Fruit fly (Drosophila melanogaster) Kc167 (cell line): ENCODE results near the gene CG13694.

ENCODE experiments used
- Myc ChIP-seq: fragments of >200 bp; optimal IDR thresholded peaks from 2 replicates; lab custom pipeline; 2017; ENCODE audit warnings: missing external identifiers
- Sin3A ChIP-seq: fragments of >200 bp; optimal IDR thresholded peaks from 2 replicates; lab custom pipeline; 2018; ENCODE audit warnings: missing external identifiers
- h ChIP-seq: fragments of >200 bp; optimal IDR thresholded peaks from 3 replicates; lab custom pipeline; 2018; ENCODE audit warnings: missing external identifiers
- insv ChIP-seq: fragments of >200 bp; optimal IDR thresholded peaks from 3 replicates; lab custom pipeline; 2018; ENCODE audit warnings: missing external identifiers
- psq ChIP-seq: fragments of >200 bp; optimal IDR thresholded peaks from 2 replicates; lab custom pipeline; 2017; ENCODE audit warnings: missing external identifiers
- ttk ChIP-seq: sonication (Bioruptor generic); optimal IDR thresholded peaks from 2 replicates; lab custom pipeline; 2017; ENCODE audit warnings: missing external identifiers

The CG13694 gene

DNA sequence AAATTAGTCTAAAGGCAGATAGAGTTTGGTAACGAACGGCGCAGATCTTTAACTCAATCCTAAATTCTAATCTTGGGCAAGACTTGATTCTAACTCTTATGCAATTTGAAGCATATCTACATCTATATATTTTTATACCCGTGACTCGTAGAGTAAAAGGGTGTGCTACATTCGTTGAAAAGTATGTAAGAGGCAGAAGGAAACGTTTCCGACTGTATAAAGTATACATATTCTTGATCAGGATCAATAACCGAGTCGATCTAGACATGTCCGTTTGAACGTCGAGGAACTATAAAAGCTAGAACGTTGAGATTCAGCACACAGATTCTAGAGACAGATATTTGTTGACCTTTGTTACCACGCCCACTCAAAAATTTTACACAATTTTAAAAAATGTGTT lies at the start of gene CG13694:
CG13694 (minus strand) TSS at position 101 of the 400 bp plus-strand sequence.
- TF ChIP-seq psq (lab: Kevin White, UChicago) (no peak), insv (no peak), Myc (lab: Kevin White, UChicago) (no peak), h (lab: Kevin White, UChicago) (no peak), Sin3A (no peak), ttk (no peak)

- TF ChIP-seq h (lab: Kevin White, UChicago), result no peak
- no peak for TF ChIP-seq Myc (lab: Kevin White, UChicago)
- no peak for TF ChIP-seq insv
- no peak for TF ChIP-seq Sin3A
- TF ChIP-seq psq (lab: Kevin White, UChicago), result no peak
- no peak for TF ChIP-seq ttk
Measured at dm6 chr2L:165253-165890, 49.1 kb upstream of the CG13694 start.

DNA sequence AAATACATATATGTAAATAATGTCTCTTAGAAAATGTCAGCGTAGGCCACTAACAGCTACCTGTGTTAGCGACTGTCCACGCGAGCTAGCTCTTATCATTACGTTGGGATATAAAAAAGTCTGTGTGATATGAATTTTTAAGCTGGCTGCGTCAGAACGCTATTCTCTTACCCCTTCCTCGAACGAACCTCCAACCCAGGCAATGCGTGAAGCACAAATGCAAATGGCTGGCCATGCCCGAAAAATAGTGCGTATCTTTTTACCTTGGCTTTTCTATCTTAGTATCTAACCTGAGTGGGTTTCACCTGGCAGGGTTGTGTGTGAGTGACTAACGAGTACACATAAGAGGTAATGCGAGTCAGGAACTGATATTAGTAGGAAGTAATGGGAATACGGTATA lies 46.9 kb upstream of the CG13694 start:
- no peak for TF ChIP-seq Sin3A
- no peak for TF ChIP-seq h (lab: Kevin White, UChicago)
- TF ChIP-seq Myc (lab: Kevin White, UChicago), result no peak
- no peak for TF ChIP-seq ttk
- no peak for TF ChIP-seq insv
- no peak for TF ChIP-seq psq (lab: Kevin White, UChicago)

DNA sequence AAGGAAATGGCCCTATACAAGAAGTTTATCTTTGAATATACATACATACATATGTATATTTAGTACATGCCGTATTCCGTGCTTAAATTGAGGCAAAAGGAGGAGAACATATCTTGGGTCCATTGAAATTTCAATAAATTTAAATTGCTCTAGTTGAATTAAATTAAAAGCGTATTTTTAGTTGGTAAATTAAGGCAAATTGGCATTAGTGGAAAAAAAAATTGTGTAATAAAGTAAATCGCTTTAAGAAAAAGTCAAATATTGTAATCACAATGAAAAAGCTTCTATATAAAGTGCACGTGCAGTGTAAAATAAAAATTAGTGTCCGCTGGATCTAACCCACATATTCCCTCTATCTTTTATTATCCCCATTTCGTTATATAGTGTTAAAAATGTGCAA lies 45.9 kb upstream of the CG13694 start:
- TF ChIP-seq psq (lab: Kevin White, UChicago) (no peak), Sin3A (no peak), insv (no peak), Myc (lab: Kevin White, UChicago) (no peak), h (lab: Kevin White, UChicago) (no peak), ttk (no peak)

- no peak for TF ChIP-seq Myc (lab: Kevin White, UChicago)
- TF ChIP-seq psq (lab: Kevin White, UChicago), result no peak
Measured at dm6 chr2L:161453-162175, 45.3 kb upstream of the CG13694 start.

- TF ChIP-seq Sin3A, result no peak
Measured at dm6 chr2L:160581-161452, 44.5 kb upstream of the CG13694 start.

- TF ChIP-seq ttk (no peak), insv (no peak), psq (lab: Kevin White, UChicago) (no peak), Myc (lab: Kevin White, UChicago) (no peak), h (lab: Kevin White, UChicago) (no peak), Sin3A (no peak)
Measured at dm6 chr2L:158649-159257, 42.5 kb upstream of the CG13694 start, which contains the start of the genes CG33635 and spen. TSS of gene CG33635 (minus strand) at chr2L:158664. TSS of gene spen (plus strand) at chr2L:159032.

dm6 chr2L:155994-156393 lies 39.7 kb upstream of the CG13694 start, which contains the start of gene CG3436:
TSS of gene CG3436 (plus strand) at chr2L:156029.
- TF ChIP-seq h (lab: Kevin White, UChicago), result no peak
- no peak for TF ChIP-seq Sin3A
- no peak for TF ChIP-seq insv
- TF ChIP-seq psq (lab: Kevin White, UChicago), result no peak
- no peak for TF ChIP-seq ttk
- TF ChIP-seq Myc (lab: Kevin White, UChicago), result no peak

DNA sequence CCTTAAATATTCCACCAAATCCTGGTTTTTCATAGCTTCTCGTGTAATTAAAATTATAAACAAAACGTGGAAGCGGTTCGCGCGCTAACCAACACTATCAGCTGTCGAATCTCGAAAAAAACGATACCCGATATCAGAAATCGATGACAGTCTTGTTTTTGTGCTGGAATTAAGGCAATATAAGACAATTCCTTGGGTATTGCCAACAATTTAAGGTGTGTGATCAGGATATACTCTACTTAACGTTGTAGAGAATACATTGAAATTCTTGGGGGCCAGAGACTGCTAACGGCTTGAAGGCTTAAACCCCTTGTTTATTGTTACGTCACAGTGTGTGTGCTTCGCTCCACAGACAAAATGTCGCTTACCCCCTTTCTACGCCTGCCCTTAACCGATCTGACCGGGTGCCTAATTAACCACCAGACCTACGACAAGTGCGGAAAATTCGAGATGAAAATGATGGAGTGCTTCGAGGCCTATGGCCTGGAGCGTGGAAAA lies 39.0 kb upstream of the CG13694 start, which contains the start of gene Pus10:
Pus10 (minus strand) TSS at position 91 of the 498 bp plus-strand sequence.
- TF ChIP-seq psq (lab: Kevin White, UChicago), result no peak
- TF ChIP-seq insv, result no peak
- no peak for TF ChIP-seq ttk
- no peak for TF ChIP-seq h (lab: Kevin White, UChicago)
- TF ChIP-seq Sin3A, result no peak
- TF ChIP-seq Myc (lab: Kevin White, UChicago), result no peak

dm6 chr2L:153142-153541 lies 36.9 kb upstream of the CG13694 start, which contains the start of gene CG42399:
TSS of gene CG42399 (minus strand) at chr2L:153300.
- TF ChIP-seq insv, result no peak
- TF ChIP-seq Sin3A, result no peak
- TF ChIP-seq ttk, result no peak
- no peak for TF ChIP-seq Myc (lab: Kevin White, UChicago)
- no peak for TF ChIP-seq psq (lab: Kevin White, UChicago)
- TF ChIP-seq h (lab: Kevin White, UChicago), result no peak

dm6 chr2L:146503-146902 lies 30.2 kb upstream of the CG13694 start:
- no peak for TF ChIP-seq Sin3A
- TF ChIP-seq insv, result no peak
- no peak for TF ChIP-seq psq (lab: Kevin White, UChicago)

- TF ChIP-seq h (lab: Kevin White, UChicago) (no peak), insv (no peak), psq (lab: Kevin White, UChicago) (no peak), Myc (lab: Kevin White, UChicago) (no peak), Sin3A (no peak), ttk (no peak)
Measured at dm6 chr2L:143088-143487, 26.8 kb upstream of the CG13694 start, which contains the start of the genes CG31974 and CG11454. TSS of gene CG31974 (minus strand) at chr2L:143091. TSS of gene CG11454 (plus strand) at chr2L:143323.
